Worm (Caenorhabditis elegans): ENCODE results near the gene ubc-24.

ubc-24 gene

DNA sequence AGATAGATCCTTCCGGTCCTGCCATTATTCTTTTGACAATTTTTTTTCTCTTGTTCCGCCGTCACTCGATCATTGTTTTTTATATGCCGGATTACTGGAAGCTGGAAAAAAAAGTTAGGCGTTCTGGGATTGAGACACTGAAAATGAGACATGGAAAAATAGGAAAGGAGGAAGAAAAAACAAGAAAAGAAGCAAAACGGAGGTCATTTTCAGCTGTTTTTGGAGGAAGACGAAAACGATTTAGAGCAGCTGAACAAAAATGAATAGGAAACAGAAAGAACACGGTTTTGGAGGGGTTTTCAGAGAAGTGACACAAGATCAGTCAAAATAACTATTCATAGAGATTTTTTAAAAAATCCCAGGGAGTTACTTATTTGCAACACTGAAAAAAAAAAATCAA, 36.3 kb upstream of the ubc-24 start, which contains the start of gene amt-3:
TSS of gene amt-3 (minus strand) at position 101 of the 400 bp plus-strand sequence.
- TF ChIP-seq C06A6.2 (GFP tag; conservative IDR thresholded peaks at IDR 0.05), result no peak
- no peak for TF ChIP-seq F55B11.4 (tag; optimal IDR thresholded peaks at IDR 0.05; ENCODE audit: borderline replicate concordance, insufficient read depth)
- no peak for TF ChIP-seq madf-3 (GFP tag; IDR thresholded peaks at IDR 0.05)
- no peak for TF ChIP-seq ztf-22 (GFP tag; optimal IDR thresholded peaks at IDR 0.05)
- TF ChIP-seq dox-1 (GFP tag; IDR thresholded peaks at IDR 0.05), result no peak
- no peak for TF ChIP-seq mel-28 (tag; optimal IDR thresholded peaks at IDR 0.05; ENCODE audit: borderline replicate concordance)
- TF ChIP-seq nfya-1 (tag; optimal IDR thresholded peaks at IDR 0.05; ENCODE audit: borderline replicate concordance, insufficient read depth), result no peak
- TF ChIP-seq zim-3 (tag; optimal IDR thresholded peaks at IDR 0.05), result no peak
- TF ChIP-seq T26A5.8 (tag; optimal IDR thresholded peaks at IDR 0.05), result no peak
- TF ChIP-seq sdz-38 (tag; optimal IDR thresholded peaks at IDR 0.05), result no peak
- TF ChIP-seq ztf-3 (GFP tag; optimal IDR thresholded peaks at IDR 0.05), result no peak
- no peak for TF ChIP-seq mxl-1 (tag; optimal IDR thresholded peaks at IDR 0.05)
- no peak for TF ChIP-seq attf-3 (GFP tag; conservative IDR thresholded peaks at IDR 0.05)
- TF ChIP-seq ZK185.1 (tag; optimal IDR thresholded peaks at IDR 0.05; ENCODE audit: poor library complexity, severe bottlenecking), result no peak
- TF ChIP-seq dpff-1 (tag; optimal IDR thresholded peaks at IDR 0.05), result no peak
- TF ChIP-seq aptf-3 (GFP tag; IDR thresholded peaks at IDR 0.05), result no peak

DNA sequence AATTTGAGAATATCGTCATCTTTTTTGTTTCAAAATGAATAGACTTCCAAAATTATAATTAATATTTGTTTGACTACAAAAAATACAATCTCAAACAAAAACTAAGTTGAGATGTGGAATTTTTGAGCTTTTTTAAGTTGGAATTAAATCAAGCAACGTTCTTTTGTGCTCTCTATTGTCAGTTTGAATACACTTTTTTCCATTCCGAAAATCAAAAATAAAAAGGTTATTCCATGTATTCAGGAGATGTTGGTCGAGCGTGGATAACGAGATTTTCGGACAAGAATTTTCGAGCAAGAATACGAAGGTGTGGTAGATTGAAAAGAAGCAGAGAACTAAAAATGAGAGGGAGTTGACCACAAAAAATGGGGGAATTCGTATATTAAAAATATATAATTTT, 35.2 kb upstream of the ubc-24 start:
- TF ChIP-seq F33H1.4 (GFP tag; IDR thresholded peaks at IDR 0.05), result no peak
- TF ChIP-seq ZK185.1 (tag; optimal IDR thresholded peaks at IDR 0.05; ENCODE audit: poor library complexity, severe bottlenecking), result no peak
- no peak for TF ChIP-seq ceh-27 (GFP tag; optimal IDR thresholded peaks at IDR 0.05)
- TF ChIP-seq F10E7.11 (tag; optimal IDR thresholded peaks at IDR 0.05), result no peak

DNA sequence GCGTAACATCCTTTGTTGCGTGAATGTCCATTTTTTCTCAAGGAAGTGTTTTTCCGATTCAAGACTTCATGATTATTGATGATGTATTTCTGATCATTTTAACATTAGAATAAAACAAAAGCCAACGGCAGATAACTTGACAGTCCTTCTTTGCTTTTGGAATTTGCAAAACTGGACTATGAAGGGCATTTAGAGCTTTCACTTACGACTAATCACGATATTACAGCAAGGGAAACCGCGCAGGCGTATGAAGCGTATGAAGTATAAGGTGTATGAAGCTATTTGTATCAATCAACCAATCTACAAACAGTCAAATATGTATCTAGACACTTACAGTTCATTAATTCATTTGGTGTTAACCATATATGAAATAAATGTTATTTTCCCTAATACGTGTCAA, 27.7 kb upstream of the ubc-24 start:
- no peak for TF ChIP-seq mxl-1 (tag; optimal IDR thresholded peaks at IDR 0.05)
- TF ChIP-seq B0336.3 (GFP tag; IDR thresholded peaks at IDR 0.05), result no peak
- TF ChIP-seq B0035.1 (tag; optimal IDR thresholded peaks at IDR 0.05), result no peak
- no peak for TF ChIP-seq tlf-1 (GFP tag; optimal IDR thresholded peaks at IDR 0.05)
- TF ChIP-seq sea-2 (GFP tag; IDR thresholded peaks at IDR 0.05), result no peak
- no peak for TF ChIP-seq die-1 (tag; optimal IDR thresholded peaks at IDR 0.05)
- no peak for TF ChIP-seq snpc-4 (GFP tag; optimal IDR thresholded peaks at IDR 0.05)
- no peak for TF ChIP-seq snpc-4 (tag; optimal IDR thresholded peaks at IDR 0.05)
- no peak for TF ChIP-seq bed-1 (GFP tag; IDR thresholded peaks at IDR 0.05)
- no peak for TF ChIP-seq hmg-20 (GFP tag; IDR thresholded peaks at IDR 0.05)
- no peak for TF ChIP-seq ceh-79 (tag; optimal IDR thresholded peaks at IDR 0.05)
- TF ChIP-seq lin-40 (tag; optimal IDR thresholded peaks at IDR 0.05), result no peak
- no peak for TF ChIP-seq F10E7.11 (tag; optimal IDR thresholded peaks at IDR 0.05)
- no peak for TF ChIP-seq hsf-1 (GFP tag; IDR thresholded peaks at IDR 0.05)
- TF ChIP-seq ceh-58 (GFP tag; IDR thresholded peaks at IDR 0.05), result no peak
- no peak for TF ChIP-seq Y56A3A.18 (GFP tag; IDR thresholded peaks at IDR 0.05)
- no peak for TF ChIP-seq D2030.7 (GFP tag; IDR thresholded peaks at IDR 0.05)
- TF ChIP-seq rcor-1 (GFP tag; IDR thresholded peaks at IDR 0.05), result no peak

- no peak for TF ChIP-seq gei-17 (GFP tag; optimal IDR thresholded peaks at IDR 0.05)
- no peak for TF ChIP-seq aptf-3 (GFP tag; IDR thresholded peaks at IDR 0.05)
- TF ChIP-seq mxl-1 (tag; optimal IDR thresholded peaks at IDR 0.05), result no peak
- no peak for TF ChIP-seq repo-1 (tag; optimal IDR thresholded peaks at IDR 0.05)
Measured at ce11 chrII:8380188-8380587, 25.2 kb upstream of the ubc-24 start.

Data from whole organism, young adult.